Fruit fly (Drosophila melanogaster) whole organism, embryonic: Measurements from ENCODE around the gene CG6012.
A peak's percentile ranks its signal among the peaks of the same experiment; 100 is the strongest.

Experiments used
- B-H2 ChIP-seq: fragments of 200-800 bp; sonication (Bioruptor generic); optimal IDR thresholded peaks from 2 replicates; lab custom pipeline; 2018; ENCODE audit warnings: missing biosample characterization, mild to moderate bottlenecking, missing genetic modification characterization
- CG10321 ChIP-seq: fragments of 200-800 bp; sonication (Bioruptor generic); IDR thresholded peaks from 2 replicates; pipeline ENCODE4 v1.3.6; 2022; ENCODE audit warnings: missing biosample characterization, missing genetic modification characterization
- CG12769 ChIP-seq: fragments of 200-800 bp; sonication (Bioruptor generic); optimal IDR thresholded peaks from 2 replicates; lab custom pipeline; 2019; ENCODE audit warnings: missing biosample characterization, mild to moderate bottlenecking, missing genetic modification characterization, moderate library complexity
- CG14965 ChIP-seq: fragments of 200-800 bp; sonication (Bioruptor generic); optimal IDR thresholded peaks from 2 replicates; lab custom pipeline; 2016; ENCODE audit warnings: missing biosample characterization, missing genetic modification characterization, borderline replicate concordance
- CG15011 ChIP-seq: fragments of 200-800 bp; sonication (Bioruptor generic); optimal IDR thresholded peaks from 3 replicates; lab custom pipeline; 2018; ENCODE audit warnings: missing biosample characterization, mild to moderate bottlenecking, missing genetic modification characterization
- CG15073 ChIP-seq: fragments of 200-800 bp; sonication (Bioruptor generic); optimal IDR thresholded peaks from 2 replicates; lab custom pipeline; 2016; ENCODE audit warnings: missing biosample characterization, missing genetic modification characterization
- CG15479 ChIP-seq: fragments of 200-800 bp; sonication (Bioruptor generic); optimal IDR thresholded peaks from 3 replicates; lab custom pipeline; 2019; ENCODE audit warnings: missing biosample characterization, mild to moderate bottlenecking, missing genetic modification characterization, moderate library complexity
- CG1603 ChIP-seq: fragments of 200-800 bp; sonication (Bioruptor generic); optimal IDR thresholded peaks from 2 replicates; lab custom pipeline; 2019; ENCODE audit warnings: missing biosample characterization, mild to moderate bottlenecking, missing genetic modification characterization, moderate library complexity
- CG17328 ChIP-seq: fragments of 200-800 bp; sonication (Bioruptor generic); IDR thresholded peaks from 2 replicates; pipeline ENCODE4 v1.3.6; 2022; ENCODE audit warnings: missing biosample characterization, missing genetic modification characterization
- CG2678 ChIP-seq: fragments of 200-800 bp; sonication (Bioruptor generic); optimal IDR thresholded peaks from 3 replicates; lab custom pipeline; 2019; ENCODE audit warnings: missing biosample characterization, mild to moderate bottlenecking, missing genetic modification characterization, moderate library complexity
- CG3065 ChIP-seq: fragments of 200-800 bp; sonication (Bioruptor generic); optimal IDR thresholded peaks from 2 replicates; lab custom pipeline; 2016; ENCODE audit warnings: missing biosample characterization, missing genetic modification characterization
- CG42726 ChIP-seq: fragments of 200-800 bp; sonication (Bioruptor generic); IDR thresholded peaks from 2 replicates; pipeline ENCODE4 v1.3.6; 2022; ENCODE audit warnings: missing biosample characterization, missing genetic modification characterization; ENCODE audit not compliant: partially characterized antibody
- CG6683 ChIP-seq: fragments of 200-800 bp; sonication (Bioruptor generic); optimal IDR thresholded peaks from 2 replicates; lab custom pipeline; 2017; ENCODE audit warnings: missing biosample characterization, mild to moderate bottlenecking, missing genetic modification characterization, missing genetic modification reagents
- CG6813 ChIP-seq: fragments of 200-800 bp; sonication (Bioruptor generic); optimal IDR thresholded peaks from 2 replicates; lab custom pipeline; 2017; ENCODE audit warnings: missing biosample characterization, missing genetic modification characterization, mild to moderate bottlenecking, moderate library complexity, missing genetic modification reagents
- CG7987 ChIP-seq: fragments of 200-800 bp; sonication (Bioruptor generic); optimal IDR thresholded peaks from 2 replicates; lab custom pipeline; 2018; ENCODE audit warnings: missing biosample characterization, mild to moderate bottlenecking, missing genetic modification characterization, moderate library complexity
- Chrac-16 ChIP-seq: fragments of 200-800 bp; sonication (Bioruptor generic); optimal IDR thresholded peaks from 3 replicates; lab custom pipeline; 2016; ENCODE audit warnings: missing biosample characterization, missing genetic modification characterization
- CkIIα-i1 ChIP-seq: fragments of 200-800 bp; sonication (Bioruptor generic); IDR thresholded peaks from 2 replicates; pipeline ENCODE4 v1.3.6; 2022; ENCODE audit warnings: missing biosample characterization, missing genetic modification characterization
- CoRest ChIP-seq: fragments of 200-800 bp; sonication (Bioruptor generic); optimal IDR thresholded peaks from 3 replicates; lab custom pipeline; 2018; ENCODE audit warnings: missing biosample characterization, mild to moderate bottlenecking, missing genetic modification characterization, moderate library complexity
- Dll ChIP-seq: fragments of 200-800 bp; sonication (Bioruptor generic); IDR thresholded peaks from 4 replicates; pipeline ENCODE4 v1.3.6; 2022; ENCODE audit warnings: missing biosample characterization, missing genetic modification characterization; ENCODE audit not compliant: partially characterized antibody
- Dref ChIP-seq: fragments of 200-800 bp; sonication (Bioruptor generic); IDR thresholded peaks from 2 replicates; pipeline ENCODE4 v1.3.6; 2022; ENCODE audit warnings: missing biosample characterization, missing genetic modification characterization
- Fer1 ChIP-seq: fragments of 200-800 bp; sonication (Bioruptor generic); optimal IDR thresholded peaks from 2 replicates; lab custom pipeline; 2017; ENCODE audit warnings: missing biosample characterization, mild to moderate bottlenecking, missing genetic modification characterization
- HmgZ ChIP-seq: fragments of 200-800 bp; sonication (Bioruptor generic); optimal IDR thresholded peaks from 2 replicates; lab custom pipeline; 2018; ENCODE audit warnings: missing biosample characterization, mild to moderate bottlenecking, missing genetic modification characterization
- Mes4 ChIP-seq: fragments of 200-800 bp; sonication (Bioruptor generic); optimal IDR thresholded peaks from 2 replicates; lab custom pipeline; 2016; ENCODE audit warnings: missing biosample characterization, missing genetic modification characterization
- Myb ChIP-seq: fragments of 200-800 bp; sonication (Bioruptor generic); optimal IDR thresholded peaks from 2 replicates; lab custom pipeline; 2016; ENCODE audit warnings: missing biosample characterization, missing genetic modification characterization
- NC2β ChIP-seq: fragments of 200-800 bp; sonication (Bioruptor generic); optimal IDR thresholded peaks from 2 replicates; lab custom pipeline; 2016; ENCODE audit warnings: missing biosample characterization, missing genetic modification characterization
- Opbp ChIP-seq: fragments of 200-800 bp; sonication (Bioruptor generic); IDR thresholded peaks from 3 replicates; pipeline ENCODE4 v1.3.6; 2022; ENCODE audit warnings: missing biosample characterization, missing genetic modification characterization; ENCODE audit not compliant: partially characterized antibody
- Trl ChIP-seq, 3 experiments: fragments of >200 bp in 2 of 3; fragments of 200-800 bp in 1 of 3; sonication (Bioruptor generic) in 1 of 3; optimal IDR thresholded peaks; 2 replicates in 1 of 3; 3 replicates in 2 of 3; lab custom pipeline; 2016 to 2017; ENCODE audit warnings: missing biosample characterization in 1 of 3, missing genetic modification characterization in 1 of 3
- caup ChIP-seq: fragments of 200-800 bp; sonication (Bioruptor generic); optimal IDR thresholded peaks from 3 replicates; lab custom pipeline; 2017; ENCODE audit warnings: missing biosample characterization, mild to moderate bottlenecking, missing genetic modification characterization, moderate library complexity; ENCODE audit not compliant: severe bottlenecking
- crol ChIP-seq: fragments of 200-800 bp; sonication (Bioruptor generic); IDR thresholded peaks from 2 replicates; pipeline ENCODE4 v1.3.6; 2022; ENCODE audit warnings: missing biosample characterization, missing genetic modification characterization
- cwo ChIP-seq: fragments of 200-800 bp; sonication (Bioruptor generic); optimal IDR thresholded peaks from 3 replicates; lab custom pipeline; 2017; ENCODE audit warnings: missing biosample characterization, missing genetic modification characterization, mild to moderate bottlenecking, moderate library complexity, missing genetic modification reagents
- dpn ChIP-seq, 2 experiments: fragments of 200-800 bp; sonication (Bioruptor generic); optimal IDR thresholded peaks; 3 replicates each; lab custom pipeline; 2016; ENCODE audit warnings: missing biosample characterization in 2 of 2, missing genetic modification characterization in 2 of 2
- dysf ChIP-seq: fragments of 200-800 bp; sonication (Bioruptor generic); IDR thresholded peaks from 3 replicates; pipeline ENCODE4 v1.3.6; 2022; ENCODE audit warnings: missing biosample characterization, missing genetic modification characterization
- fu2 ChIP-seq: fragments of 200-800 bp; sonication (Bioruptor generic); optimal IDR thresholded peaks from 2 replicates; lab custom pipeline; 2016; ENCODE audit warnings: missing biosample characterization, missing genetic modification characterization
- gsb ChIP-seq: fragments of 200-800 bp; sonication (Bioruptor generic); IDR thresholded peaks from 2 replicates; pipeline ENCODE4 v1.3.6; 2022; ENCODE audit warnings: missing biosample characterization, missing genetic modification characterization
- ham ChIP-seq: fragments of 200-800 bp; sonication (Bioruptor generic); IDR thresholded peaks from 2 replicates; pipeline ENCODE4 v1.3.6; 2022; ENCODE audit warnings: missing biosample characterization, missing genetic modification characterization
- hkb ChIP-seq, 2 experiments: fragments of 200-800 bp in 1 of 2; fragments of >200 bp in 1 of 2; sonication (Bioruptor generic) in 1 of 2; IDR thresholded peaks in 1 of 2; optimal IDR thresholded peaks in 1 of 2; 2 replicates each; pipeline versions ENCODE4 v1.3.6 to Lab custom; 2017 to 2022; ENCODE audit warnings: missing biosample characterization in 1 of 2, missing genetic modification characterization in 1 of 2
- jumu ChIP-seq: fragments of 200-800 bp; sonication (Bioruptor generic); optimal IDR thresholded peaks from 3 replicates; lab custom pipeline; 2016; ENCODE audit warnings: missing biosample characterization, missing genetic modification characterization
- mirr ChIP-seq: fragments of 200-800 bp; sonication (Bioruptor generic); optimal IDR thresholded peaks from 3 replicates; lab custom pipeline; 2018; ENCODE audit warnings: missing biosample characterization, mild to moderate bottlenecking, missing genetic modification characterization
- mld ChIP-seq: fragments of 200-800 bp; sonication (Bioruptor generic); IDR thresholded peaks from 3 replicates; pipeline ENCODE4 v1.3.6; 2022; ENCODE audit warnings: missing biosample characterization, missing genetic modification characterization; ENCODE audit not compliant: partially characterized antibody
- phol ChIP-seq: fragments of 200-800 bp; sonication (Bioruptor generic); optimal IDR thresholded peaks from 3 replicates; lab custom pipeline; 2018; ENCODE audit warnings: missing biosample characterization, mild to moderate bottlenecking, missing genetic modification characterization, moderate library complexity
- salm ChIP-seq: fragments of 200-800 bp; sonication (Bioruptor generic); optimal IDR thresholded peaks from 2 replicates; lab custom pipeline; 2018; ENCODE audit warnings: missing biosample characterization, mild to moderate bottlenecking, missing genetic modification characterization
- shn ChIP-seq: fragments of 200-800 bp; sonication (Bioruptor generic); optimal IDR thresholded peaks from 3 replicates; lab custom pipeline; 2016; ENCODE audit warnings: missing biosample characterization, missing genetic modification characterization
- sisA ChIP-seq: fragments of 200-800 bp; sonication (Bioruptor generic); IDR thresholded peaks from 2 replicates; pipeline ENCODE4 v1.3.6; 2022; ENCODE audit warnings: missing biosample characterization, missing genetic modification characterization
- tll ChIP-seq, 2 experiments: fragments of 200-800 bp in 1 of 2; fragments of >200 bp in 1 of 2; sonication (Bioruptor generic) in 1 of 2; optimal IDR thresholded peaks; 2 replicates each; lab custom pipeline; 2017 to 2019; ENCODE audit warnings: missing biosample characterization in 2 of 2, missing genetic modification characterization in 2 of 2, mild to moderate bottlenecking in 1 of 2, moderate library complexity in 1 of 2
- trem ChIP-seq: fragments of 200-800 bp; optimal IDR thresholded peaks from 3 replicates; lab custom pipeline; 2019; ENCODE audit warnings: missing biosample characterization, mild to moderate bottlenecking, missing genetic modification characterization, moderate library complexity
- vvl ChIP-seq: fragments of 200-800 bp; sonication (Bioruptor generic); IDR thresholded peaks from 2 replicates; pipeline ENCODE4 v1.3.6; 2022; ENCODE audit warnings: missing biosample characterization, missing genetic modification characterization
- wor ChIP-seq: fragments of 200-800 bp; sonication (Bioruptor generic); IDR thresholded peaks from 2 replicates; pipeline ENCODE4 v1.3.6; 2022; ENCODE audit warnings: missing biosample characterization, missing genetic modification characterization

CG6012 gene

DNA sequence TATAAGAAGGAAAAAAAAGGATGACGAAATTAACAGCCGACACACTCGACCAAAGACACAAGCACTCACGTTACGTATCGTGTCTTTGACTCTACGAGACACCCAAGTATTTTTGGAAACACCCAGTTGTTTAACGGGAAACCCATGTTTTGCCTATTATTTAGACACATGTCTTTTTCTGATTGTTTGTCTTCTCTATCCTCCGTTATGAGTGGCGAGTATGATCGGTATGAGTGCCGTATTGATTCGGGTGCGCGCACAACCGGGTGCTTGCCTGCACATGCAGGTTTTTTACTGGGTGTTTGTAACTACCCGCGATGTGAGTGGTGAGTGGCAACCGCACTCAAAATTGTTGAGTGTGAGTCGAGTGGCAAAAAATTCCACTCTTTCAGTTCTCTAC lies 2.2 kb downstream of the CG6012 start (continued):
- no peak for TF ChIP-seq salm (tag; lab: Kevin White, UChicago)

DNA sequence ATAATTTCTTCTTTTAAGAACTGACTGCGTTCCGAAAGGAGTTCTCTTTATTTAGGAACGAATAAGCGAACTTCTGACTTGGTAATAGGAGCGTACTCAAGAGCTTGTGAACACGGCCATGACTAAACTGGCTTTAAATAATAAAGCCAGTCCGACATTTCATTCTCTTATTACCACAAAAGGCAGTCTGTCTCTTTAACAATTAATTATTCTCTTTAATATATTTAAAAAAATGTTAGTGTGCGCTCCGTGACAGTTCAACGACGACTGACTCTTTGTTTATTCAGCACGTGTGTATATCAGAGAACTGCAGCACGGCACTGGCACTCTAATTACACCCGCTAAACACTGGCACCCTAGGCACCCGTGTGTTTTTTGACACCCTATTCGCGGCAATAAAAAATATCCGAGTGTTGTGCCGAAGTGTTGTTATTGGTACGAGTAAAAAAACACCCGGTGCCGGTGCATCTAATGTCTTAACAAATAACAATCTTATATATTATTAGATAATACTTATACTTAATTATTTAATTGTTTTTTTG lies 2.8 kb downstream of the CG6012 start, which contains the start of gene CG31809:
Gene CG31809 (minus strand): TSS at position 249 of the 542 bp plus-strand sequence.
- TF ChIP-seq CG15479 (GFP tag; lab: Kevin White, UChicago) = no peak
- no peak for TF ChIP-seq jumu (GFP tag; lab: Kevin White, UChicago)
- no peak for TF ChIP-seq CG42726 (GFP tag; lab: Robert Waterston, UW)
- peak in 1 of 2 experiments; percentile 41 for TF ChIP-seq Trl (optimal IDR thresholded peaks at IDR 0.05; lab: Kevin White, UChicago)
- no peak for TF ChIP-seq Trl (GFP tag; optimal IDR thresholded peaks at IDR 0.05; lab: Kevin White, UChicago)
- TF ChIP-seq Dref (GFP tag; lab: Robert Waterston, UW) = no peak
- TF ChIP-seq vvl = no peak
- TF ChIP-seq sisA (GFP tag; lab: Robert Waterston, UW) = no peak
- no peak for TF ChIP-seq Mes4
- no peak for TF ChIP-seq Myb (GFP tag; lab: Kevin White, UChicago)
- 0 out of 4 replicates have a peak, but pooled peaks have one; percentile 23 for TF ChIP-seq Dll (GFP tag; lab: Robert Waterston, UW)
- TF ChIP-seq dpn (GFP tag; optimal IDR thresholded peaks at IDR 0.05; lab: Kevin White, UChicago) = no peak
- TF ChIP-seq mirr (GFP tag; lab: Kevin White, UChicago) = no peak
- TF ChIP-seq CG14965 (GFP tag; lab: Kevin White, UChicago) = no peak
- no peak for TF ChIP-seq mld (GFP tag; lab: Robert Waterston, UW)
- TF ChIP-seq hkb (optimal IDR thresholded peaks at IDR 0.05; lab: Kevin White, UChicago) = no peak
- peak; percentile 38; the same call in 1 of the 2 replicates for TF ChIP-seq hkb (GFP tag; IDR thresholded peaks at IDR 0.05; lab: Robert Waterston, UW)
- no peak for TF ChIP-seq shn (GFP tag; lab: Kevin White, UChicago)
- TF ChIP-seq tll (GFP tag; optimal IDR thresholded peaks at IDR 0.05; lab: Kevin White, UChicago) = no peak
- TF ChIP-seq dysf (GFP tag; lab: Robert Waterston, UW) = no peak
- no peak for TF ChIP-seq Opbp (GFP tag; lab: Robert Waterston, UW)
- TF ChIP-seq CG6683 (GFP tag; lab: Kevin White, UChicago) = no peak
- no peak for TF ChIP-seq CG3065 (GFP tag; lab: Kevin White, UChicago)
- TF ChIP-seq CG6813 (GFP tag; lab: Kevin White, UChicago) = peak; percentile 25
- no peak for TF ChIP-seq crol (GFP tag; lab: Robert Waterston, UW)
- TF ChIP-seq CG7987 (GFP tag; lab: Kevin White, UChicago) = peak; percentile 13
- no peak for TF ChIP-seq B-H2 (GFP tag; lab: Kevin White, UChicago)
- TF ChIP-seq CG17328 (GFP tag; lab: Robert Waterston, UW) = no peak
- no peak for TF ChIP-seq Chrac-16 (GFP tag; lab: Kevin White, UChicago)
- no peak for TF ChIP-seq trem (tag; lab: Kevin White, UChicago)
- TF ChIP-seq CoRest (tag; lab: Kevin White, UChicago) = no peak
- TF ChIP-seq wor (GFP tag; lab: Robert Waterston, UW) = no peak
- TF ChIP-seq NC2β = no peak
- TF ChIP-seq CG10321 (GFP tag; lab: Robert Waterston, UW) = no peak
- no peak for TF ChIP-seq CkIIα-i1 (GFP tag; lab: Robert Waterston, UW)
- no peak for TF ChIP-seq CG12769 (tag; lab: Kevin White, UChicago)
- TF ChIP-seq CG15073 (GFP tag; lab: Kevin White, UChicago) = no peak
- TF ChIP-seq caup (GFP tag; lab: Kevin White, UChicago) = no peak
- TF ChIP-seq gsb = no peak
- no peak for TF ChIP-seq HmgZ (tag; lab: Kevin White, UChicago)
- no peak for TF ChIP-seq CG15011
- no peak for TF ChIP-seq phol (tag; lab: Kevin White, UChicago)
- peak; percentile 67 for TF ChIP-seq cwo (GFP tag; lab: Kevin White, UChicago)
- no peak for TF ChIP-seq CG1603
- TF ChIP-seq fu2 (GFP tag; lab: Kevin White, UChicago) = no peak
- no peak for TF ChIP-seq ham
- TF ChIP-seq Fer1 = no peak
- TF ChIP-seq CG2678 (tag; lab: Kevin White, UChicago) = no peak
